Fruit fly (Drosophila melanogaster) whole organism, wandering third instar larva: ENCODE results near the gene Lsp1gamma.

Experiments
- Dfd ChIP-seq: fragments of >200 bp; optimal IDR thresholded peaks from 2 replicates; lab custom pipeline; 2017; ENCODE audit warnings: missing biosample characterization, missing genetic modification characterization
- Dif ChIP-seq: fragments of 200-275, 200-300 bp; sonication (Bioruptor generic); optimal IDR thresholded peaks from 2 replicates; lab custom pipeline; 2018; ENCODE audit warnings: missing biosample characterization, missing genetic modification characterization; ENCODE audit not compliant: partially characterized antibody
- OdsH ChIP-seq: fragments of 200-800 bp; sonication (Bioruptor generic); optimal IDR thresholded peaks from 2 replicates; lab custom pipeline; 2016; ENCODE audit warnings: missing biosample characterization, mild to moderate bottlenecking, missing genetic modification characterization
- dl ChIP-seq, 2 experiments: fragments of 175-275, 200-275 bp in 1 of 2; fragments of 200-275 bp in 1 of 2; sonication (Bioruptor generic); optimal IDR thresholded peaks; lab custom pipeline; 2018; ENCODE audit warnings: mild to moderate bottlenecking in 2 of 2, missing biosample characterization in 2 of 2, missing genetic modification characterization in 2 of 2, moderate library complexity in 2 of 2; ENCODE audit not compliant: partially characterized antibody in 2 of 2, insufficient read depth in 1 of 2
- dmrt93B ChIP-seq: fragments of 200-800 bp; sonication (Bioruptor generic); optimal IDR thresholded peaks from 2 replicates; lab custom pipeline; 2018; ENCODE audit warnings: missing biosample characterization, mild to moderate bottlenecking, missing genetic modification characterization
- foxo ChIP-seq, 2 experiments: fragments of 200-800 bp; sonication (Bioruptor generic); optimal IDR thresholded peaks; 2 replicates in 1 of 2; 3 replicates in 1 of 2; lab custom pipeline; 2016 to 2017; ENCODE audit warnings: missing biosample characterization in 2 of 2, missing genetic modification characterization in 2 of 2
- psq ChIP-seq: fragments of 200-800 bp; sonication (Bioruptor generic); optimal IDR thresholded peaks from 3 replicates; lab custom pipeline; 2017; ENCODE audit warnings: missing biosample characterization, mild to moderate bottlenecking, missing genetic modification characterization, moderate library complexity
- sage ChIP-seq: fragments of 200-800 bp; sonication (Bioruptor generic); optimal IDR thresholded peaks from 2 replicates; lab custom pipeline; 2016; ENCODE audit warnings: missing biosample characterization, mild to moderate bottlenecking, missing genetic modification characterization
- tai ChIP-seq: sonication (Bioruptor generic); optimal IDR thresholded peaks from 2 replicates; lab custom pipeline; 2016; ENCODE audit warnings: missing biosample characterization, missing genetic modification characterization
- usp ChIP-seq: fragments of >200 bp; optimal IDR thresholded peaks from 2 replicates; lab custom pipeline; 2017; ENCODE audit warnings: missing biosample characterization, missing genetic modification characterization
- woc ChIP-seq: sonication (Bioruptor generic); optimal IDR thresholded peaks from 2 replicates; lab custom pipeline; 2016; ENCODE audit warnings: missing biosample characterization, mild to moderate bottlenecking, missing genetic modification characterization

DNA sequence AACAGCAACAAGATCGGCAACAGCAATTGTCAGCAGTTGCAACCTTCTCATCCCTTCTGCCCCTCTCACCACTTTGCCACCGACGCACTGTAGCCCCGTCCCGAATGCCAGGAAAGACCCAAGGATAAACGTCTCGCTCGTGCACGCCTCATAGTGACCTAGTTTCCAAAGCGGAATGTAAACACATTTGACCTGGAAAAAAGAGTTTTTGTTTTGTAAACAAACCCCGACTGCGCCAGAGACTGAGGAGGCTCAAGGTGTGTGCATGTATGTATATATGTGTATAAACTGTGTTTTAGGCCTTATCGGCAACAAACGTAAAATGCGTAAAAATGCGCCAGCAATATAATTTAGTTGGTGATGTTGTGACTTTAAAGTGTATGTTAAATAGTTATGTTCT lies 16.5 kb upstream of the Lsp1gamma start:
- TF ChIP-seq tai (GFP tag; lab: Kevin White, UChicago): no peak
- TF ChIP-seq woc (GFP tag; lab: Kevin White, UChicago): no peak
- TF ChIP-seq sage (GFP tag; lab: Kevin White, UChicago): no peak
- no peak for TF ChIP-seq Dfd (GFP tag; lab: Kevin White, UChicago)
- no peak for TF ChIP-seq Dif (GFP tag; lab: Kevin White, UChicago)
- no peak for TF ChIP-seq dl (GFP tag; optimal IDR thresholded peaks at IDR 0.05; lab: Kevin White, UChicago; ENCODE audit: insufficient read depth in 1 of 2, partially characterized antibody in 2 of 2)
- TF ChIP-seq psq (GFP tag; lab: Kevin White, UChicago): no peak
- TF ChIP-seq OdsH (GFP tag; lab: Kevin White, UChicago): no peak
- no peak for TF ChIP-seq dmrt93B (GFP tag; lab: Kevin White, UChicago)
- TF ChIP-seq usp: no peak
- no peak for TF ChIP-seq foxo (GFP tag; optimal IDR thresholded peaks at IDR 0.05; lab: Kevin White, UChicago)
